Worm (Caenorhabditis elegans) whole organism, L4/young adult: Measurements from ENCODE around the gene F01G10.9.

Experiments used
- dao-5 ChIP-seq: sonication (generic microtip); optimal IDR thresholded peaks from 2 replicates; lab custom pipeline; 2016; ENCODE audit warnings: missing genotype, missing genetic modification characterization, moderate library complexity, missing compliant biosample characterization
- him-1 ChIP-seq: sonication (generic microtip); optimal IDR thresholded peaks from 2 replicates; lab custom pipeline; 2016; ENCODE audit warnings: missing genotype, missing genetic modification reagents, missing genetic modification characterization, missing compliant biosample characterization

- TF ChIP-seq dao-5 (tag; lab: Kevin White, UChicago) (no peak), him-1 (tag; lab: Kevin White, UChicago) (no peak)
Measured at ce11 chrIV:10236106-10236505, 23.4 kb downstream of the F01G10.9 start.
